Fruit fly (Drosophila melanogaster) whole organism, wandering third instar larva: ENCODE measurements around the gene cni.

Experiments used
- Abd-B ChIP-seq: fragments of >200 bp; optimal IDR thresholded peaks from 2 replicates; lab custom pipeline; 2017; ENCODE audit warnings: missing biosample characterization, missing genetic modification characterization
- CG32264 ChIP-seq: fragments of 200-800 bp; sonication (Bioruptor generic); optimal IDR thresholded peaks from 2 replicates; lab custom pipeline; 2016; ENCODE audit warnings: missing biosample characterization, missing genetic modification characterization
- CG9705 ChIP-seq: fragments of 200-800 bp; sonication (Bioruptor generic); optimal IDR thresholded peaks from 2 replicates; lab custom pipeline; 2018; ENCODE audit warnings: missing biosample characterization, mild to moderate bottlenecking, missing genetic modification characterization
- CrebA ChIP-seq: fragments of 200-800 bp; sonication (Bioruptor generic); optimal IDR thresholded peaks from 2 replicates; lab custom pipeline; 2016; ENCODE audit warnings: missing biosample characterization, mild to moderate bottlenecking, missing genetic modification characterization, borderline replicate concordance
- Dfd ChIP-seq: fragments of >200 bp; optimal IDR thresholded peaks from 2 replicates; lab custom pipeline; 2017; ENCODE audit warnings: missing biosample characterization, missing genetic modification characterization
- Dif ChIP-seq: fragments of 200-275, 200-300 bp; sonication (Bioruptor generic); optimal IDR thresholded peaks from 2 replicates; lab custom pipeline; 2018; ENCODE audit warnings: missing biosample characterization, missing genetic modification characterization; ENCODE audit not compliant: partially characterized antibody
- GATAd ChIP-seq: sonication (Bioruptor generic); optimal IDR thresholded peaks from 2 replicates; lab custom pipeline; 2016; ENCODE audit warnings: missing biosample characterization, missing genetic modification characterization
- HLH106 ChIP-seq: fragments of 200-800 bp; optimal IDR thresholded peaks from 3 replicates; lab custom pipeline; 2019; ENCODE audit warnings: missing biosample characterization, mild to moderate bottlenecking, missing genetic modification characterization, moderate library complexity
- Hnf4 ChIP-seq: fragments of 200-800 bp; sonication (Bioruptor generic); optimal IDR thresholded peaks from 2 replicates; lab custom pipeline; 2016; ENCODE audit warnings: missing biosample characterization, mild to moderate bottlenecking, missing genetic modification characterization
- Hr78 ChIP-seq: fragments of >200 bp; optimal IDR thresholded peaks from 2 replicates; lab custom pipeline; 2017; ENCODE audit warnings: missing biosample characterization, missing genetic modification characterization
- Hr83 ChIP-seq: fragments of 200-300 bp; sonication (Bioruptor generic); optimal IDR thresholded peaks from 2 replicates; lab custom pipeline; 2016; ENCODE audit warnings: missing biosample characterization, mild to moderate bottlenecking, missing genetic modification characterization, moderate library complexity; ENCODE audit not compliant: poor library complexity, severe bottlenecking
- Jra ChIP-seq: sonication (Bioruptor generic); optimal IDR thresholded peaks from 2 replicates; lab custom pipeline; 2016; ENCODE audit warnings: missing biosample characterization, missing genetic modification characterization
- Mio ChIP-seq: sonication (Bioruptor generic); optimal IDR thresholded peaks from 2 replicates; lab custom pipeline; 2016; ENCODE audit warnings: missing biosample characterization, missing genetic modification characterization
- Myc ChIP-seq: fragments of >200 bp; optimal IDR thresholded peaks from 2 replicates; lab custom pipeline; 2017
- N ChIP-seq: fragments of >200 bp; optimal IDR thresholded peaks from 2 replicates; lab custom pipeline; 2018; ENCODE audit warnings: missing biosample characterization, missing external identifiers, missing genetic modification characterization
- OdsH ChIP-seq: fragments of 200-800 bp; sonication (Bioruptor generic); optimal IDR thresholded peaks from 2 replicates; lab custom pipeline; 2016; ENCODE audit warnings: missing biosample characterization, mild to moderate bottlenecking, missing genetic modification characterization
- Rel ChIP-seq, 2 experiments: fragments of 200-800 bp; sonication (Bioruptor generic) in 1 of 2; optimal IDR thresholded peaks; 2 replicates in 1 of 2; 3 replicates in 1 of 2; lab custom pipeline; 2016 to 2019; ENCODE audit warnings: mild to moderate bottlenecking in 2 of 2, missing biosample characterization in 2 of 2, missing genetic modification characterization in 2 of 2, moderate library complexity in 1 of 2
- Sp1 ChIP-seq: fragments of 200-800 bp; sonication (Bioruptor generic); optimal IDR thresholded peaks from 3 replicates; lab custom pipeline; 2019; ENCODE audit warnings: missing biosample characterization, mild to moderate bottlenecking, missing genetic modification characterization, moderate library complexity
- Vsx2 ChIP-seq: fragments of 200-300, 225-300 bp; sonication (Bioruptor generic); optimal IDR thresholded peaks from 2 replicates; lab custom pipeline; 2018; ENCODE audit warnings: missing biosample characterization, missing genetic modification characterization; ENCODE audit not compliant: partially characterized antibody
- br ChIP-seq: fragments of 200-800 bp; sonication (Bioruptor generic); optimal IDR thresholded peaks from 2 replicates; lab custom pipeline; 2016; ENCODE audit warnings: missing biosample characterization, missing genetic modification characterization
- brk ChIP-seq: fragments of 200-800 bp; sonication (Bioruptor generic); optimal IDR thresholded peaks from 2 replicates; lab custom pipeline; 2016; ENCODE audit warnings: missing biosample characterization, mild to moderate bottlenecking, missing genetic modification characterization
- dl ChIP-seq, 2 experiments: fragments of 175-275, 200-275 bp in 1 of 2; fragments of 200-275 bp in 1 of 2; sonication (Bioruptor generic); optimal IDR thresholded peaks; lab custom pipeline; 2018; ENCODE audit warnings: mild to moderate bottlenecking in 2 of 2, missing biosample characterization in 2 of 2, missing genetic modification characterization in 2 of 2, moderate library complexity in 2 of 2; ENCODE audit not compliant: partially characterized antibody in 2 of 2, insufficient read depth in 1 of 2
- dmrt93B ChIP-seq: fragments of 200-800 bp; sonication (Bioruptor generic); optimal IDR thresholded peaks from 2 replicates; lab custom pipeline; 2018; ENCODE audit warnings: missing biosample characterization, mild to moderate bottlenecking, missing genetic modification characterization
- dsf ChIP-seq: sonication (Bioruptor generic); optimal IDR thresholded peaks from 2 replicates; lab custom pipeline; 2016; ENCODE audit warnings: missing biosample characterization, missing genetic modification characterization, borderline replicate concordance
- ey ChIP-seq: fragments of 200-800 bp; sonication (Bioruptor generic); optimal IDR thresholded peaks from 2 replicates; lab custom pipeline; 2016; ENCODE audit warnings: missing biosample characterization, missing genetic modification characterization
- foxo ChIP-seq, 2 experiments: fragments of 200-800 bp; sonication (Bioruptor generic); optimal IDR thresholded peaks; 2 replicates in 1 of 2; 3 replicates in 1 of 2; lab custom pipeline; 2016 to 2017; ENCODE audit warnings: missing biosample characterization in 2 of 2, missing genetic modification characterization in 2 of 2
- fru ChIP-seq: fragments of 200-800 bp; sonication (Bioruptor generic); optimal IDR thresholded peaks from 3 replicates; lab custom pipeline; 2016; ENCODE audit warnings: missing biosample characterization, mild to moderate bottlenecking, missing genetic modification characterization
- h ChIP-seq: fragments of 200-800 bp; sonication (Bioruptor generic); optimal IDR thresholded peaks from 3 replicates; lab custom pipeline; 2016; ENCODE audit warnings: missing biosample characterization, mild to moderate bottlenecking, missing genetic modification characterization
- jim ChIP-seq: fragments of 175-275, 200-325 bp; sonication (Bioruptor generic); optimal IDR thresholded peaks from 2 replicates; lab custom pipeline; 2016; ENCODE audit warnings: missing biosample characterization, mild to moderate bottlenecking, missing genetic modification characterization
- lola ChIP-seq: fragments of >200 bp; optimal IDR thresholded peaks from 2 replicates; lab custom pipeline; 2017; ENCODE audit warnings: missing biosample characterization, missing genetic modification characterization
- pan ChIP-seq: fragments of >200 bp; optimal IDR thresholded peaks from 2 replicates; lab custom pipeline; 2017
- psq ChIP-seq: fragments of 200-800 bp; sonication (Bioruptor generic); optimal IDR thresholded peaks from 3 replicates; lab custom pipeline; 2017; ENCODE audit warnings: missing biosample characterization, mild to moderate bottlenecking, missing genetic modification characterization, moderate library complexity
- rgr ChIP-seq: fragments of 200-800 bp; sonication (Bioruptor generic); optimal IDR thresholded peaks from 3 replicates; lab custom pipeline; 2016; ENCODE audit warnings: missing biosample characterization, mild to moderate bottlenecking, missing genetic modification characterization
- sage ChIP-seq: fragments of 200-800 bp; sonication (Bioruptor generic); optimal IDR thresholded peaks from 2 replicates; lab custom pipeline; 2016; ENCODE audit warnings: missing biosample characterization, mild to moderate bottlenecking, missing genetic modification characterization
- sv ChIP-seq: fragments of 200-800 bp; sonication (Bioruptor generic); optimal IDR thresholded peaks from 3 replicates; lab custom pipeline; 2016; ENCODE audit warnings: missing biosample characterization, missing genetic modification characterization
- tai ChIP-seq: sonication (Bioruptor generic); optimal IDR thresholded peaks from 2 replicates; lab custom pipeline; 2016; ENCODE audit warnings: missing biosample characterization, missing genetic modification characterization
- usp ChIP-seq: fragments of >200 bp; optimal IDR thresholded peaks from 2 replicates; lab custom pipeline; 2017; ENCODE audit warnings: missing biosample characterization, missing genetic modification characterization
- woc ChIP-seq: sonication (Bioruptor generic); optimal IDR thresholded peaks from 2 replicates; lab custom pipeline; 2016; ENCODE audit warnings: missing biosample characterization, mild to moderate bottlenecking, missing genetic modification characterization

cni gene

dm6 chr2L:16325515-16326257, 15.2 kb upstream of the cni start, which contains the start of gene cact:
Gene cact (minus strand): TSS chr2L:16326207.
- TF ChIP-seq Hr83 (GFP tag; lab: Kevin White, UChicago) = peak; percentile 66
- TF ChIP-seq sv = peak; percentile 90
- no peak for TF ChIP-seq Hr78 (GFP tag; lab: Kevin White, UChicago)
- no peak for TF ChIP-seq Vsx2 (GFP tag; lab: Kevin White, UChicago)
- peak; percentile 84 for TF ChIP-seq Jra (GFP tag; lab: Kevin White, UChicago)
- peak; percentile 89 for TF ChIP-seq Sp1 (GFP tag; lab: Kevin White, UChicago)
- TF ChIP-seq CG32264 (GFP tag; lab: Kevin White, UChicago) = peak; percentile 76
- peak in 1 of 2 experiments; percentile 78 for TF ChIP-seq dl (GFP tag; optimal IDR thresholded peaks at IDR 0.05; lab: Kevin White, UChicago; ENCODE audit: insufficient read depth in 1 of 2, partially characterized antibody in 2 of 2)
- TF ChIP-seq dmrt93B (GFP tag; lab: Kevin White, UChicago) = peak; percentile 82
- peak; percentile 88 for TF ChIP-seq psq (GFP tag; lab: Kevin White, UChicago)
- TF ChIP-seq Mio = peak; percentile 74
- no peak for TF ChIP-seq lola (GFP tag; lab: Kevin White, UChicago)
- TF ChIP-seq tai (GFP tag; lab: Kevin White, UChicago) = peak; percentile 90
- TF ChIP-seq N (GFP tag; lab: Kevin White, UChicago) = peak; percentile 24
- no peak for TF ChIP-seq Myc (lab: Kevin White, UChicago)
- peak; percentile 74 for TF ChIP-seq dsf (GFP tag; lab: Kevin White, UChicago)
- TF ChIP-seq h = peak; percentile 97
- peak; percentile 69 for TF ChIP-seq CG9705 (GFP tag; lab: Kevin White, UChicago)
- TF ChIP-seq OdsH (GFP tag; lab: Kevin White, UChicago) = peak; percentile 94
- TF ChIP-seq usp = no peak
- peak; percentile 94 for TF ChIP-seq Hnf4 (GFP tag; lab: Kevin White, UChicago)
- TF ChIP-seq foxo (GFP tag; optimal IDR thresholded peaks at IDR 0.05; lab: Kevin White, UChicago) = peak; percentile 79 to 96
- TF ChIP-seq br (GFP tag; lab: Kevin White, UChicago) = peak; percentile 91
- no peak for TF ChIP-seq Dfd
- peak; percentile 92 for TF ChIP-seq sage (GFP tag; lab: Kevin White, UChicago)
- TF ChIP-seq Dif (GFP tag; lab: Kevin White, UChicago) = peak; percentile 70
- TF ChIP-seq HLH106 = peak; percentile 91
- peak; percentile 96 for TF ChIP-seq fru
- peak; percentile 63 for TF ChIP-seq Rel (GFP tag; optimal IDR thresholded peaks at IDR 0.05; lab: Kevin White, UChicago)
- peak; percentile 97 for TF ChIP-seq Rel (tag; optimal IDR thresholded peaks at IDR 0.05; lab: Kevin White, UChicago)
- TF ChIP-seq CrebA (GFP tag; lab: Kevin White, UChicago) = no peak
- TF ChIP-seq woc (GFP tag; lab: Kevin White, UChicago) = peak; percentile 98
- peak; percentile 62 for TF ChIP-seq GATAd (GFP tag; lab: Kevin White, UChicago)
- TF ChIP-seq rgr (GFP tag; lab: Kevin White, UChicago) = peak; percentile 96
- TF ChIP-seq pan (lab: Kevin White, UChicago) = no peak
- no peak for TF ChIP-seq Abd-B (GFP tag; lab: Kevin White, UChicago)
- no peak for TF ChIP-seq jim (GFP tag; lab: Kevin White, UChicago)
- TF ChIP-seq brk (GFP tag; lab: Kevin White, UChicago) = peak; percentile 94
- peak; percentile 96 for TF ChIP-seq ey (GFP tag; lab: Kevin White, UChicago)

- TF ChIP-seq rgr (GFP tag; lab: Kevin White, UChicago) (peak; percentile 28), Hnf4 (GFP tag; lab: Kevin White, UChicago) (peak; percentile 20), Dfd (no peak), h (no peak), Rel (GFP tag; optimal IDR thresholded peaks at IDR 0.05; lab: Kevin White, UChicago) (no peak), Rel (tag; optimal IDR thresholded peaks at IDR 0.05; lab: Kevin White, UChicago) (peak; percentile 60), CG9705 (GFP tag; lab: Kevin White, UChicago) (no peak), sage (GFP tag; lab: Kevin White, UChicago) (peak; percentile 74), Vsx2 (GFP tag; lab: Kevin White, UChicago) (no peak), brk (GFP tag; lab: Kevin White, UChicago) (peak; percentile 7)
- TF ChIP-seq, all 38 proteins: peak for 5
Measured at dm6 chr2L:16324833-16325232, 14.3 kb upstream of the cni start.
